Fruit fly (Drosophila melanogaster) whole organism, embryonic: ENCODE results near the gene CG14625.
A peak's percentile ranks its signal among the peaks of the same experiment; 100 is the strongest.

Source experiments
- Adf1 ChIP-seq: fragments of 200-800 bp; sonication (Bioruptor generic); IDR thresholded peaks from 2 replicates; pipeline ENCODE4 v1.3.6; 2022; ENCODE audit warnings: missing biosample characterization, missing genetic modification characterization
- Asciz ChIP-seq: fragments of 200-800 bp; sonication (Bioruptor generic); optimal IDR thresholded peaks from 2 replicates; lab custom pipeline; 2017; ENCODE audit warnings: missing biosample characterization, mild to moderate bottlenecking, missing genetic modification characterization, missing genetic modification reagents
- Bteb2 ChIP-seq: fragments of 200-800 bp; sonication (Bioruptor generic); optimal IDR thresholded peaks from 2 replicates; lab custom pipeline; 2016; ENCODE audit warnings: missing biosample characterization, missing genetic modification characterization
- CG10462 ChIP-seq: fragments of 200-800 bp; sonication (Bioruptor generic); optimal IDR thresholded peaks from 2 replicates; lab custom pipeline; 2016; ENCODE audit warnings: missing biosample characterization, missing genetic modification characterization
- CG10543 ChIP-seq: fragments of 200-800 bp; sonication (Bioruptor generic); optimal IDR thresholded peaks from 3 replicates; lab custom pipeline; 2017; ENCODE audit warnings: missing biosample characterization, mild to moderate bottlenecking, missing genetic modification characterization, moderate library complexity
- CG10565 ChIP-seq: fragments of 200-800 bp; sonication (Bioruptor generic); optimal IDR thresholded peaks from 3 replicates; lab custom pipeline; 2016; ENCODE audit warnings: missing biosample characterization, mild to moderate bottlenecking, missing genetic modification characterization
- CG11398 ChIP-seq: fragments of 200-800 bp; sonication (Bioruptor generic); optimal IDR thresholded peaks from 2 replicates; lab custom pipeline; 2016; ENCODE audit warnings: missing biosample characterization, missing genetic modification characterization
- CG11456 ChIP-seq: fragments of 200-800 bp; sonication (Bioruptor generic); IDR thresholded peaks from 3 replicates; pipeline ENCODE4 v1.3.6; 2022; ENCODE audit warnings: missing biosample characterization, missing genetic modification characterization
- CG11560 ChIP-seq: fragments of 200-800 bp; sonication (Bioruptor generic); IDR thresholded peaks from 3 replicates; pipeline ENCODE4 v1.3.6; 2022; ENCODE audit warnings: missing biosample characterization, missing genetic modification characterization
- CG12104 ChIP-seq: fragments of 200-800 bp; sonication (Bioruptor generic); optimal IDR thresholded peaks from 3 replicates; lab custom pipeline; 2016; ENCODE audit warnings: missing biosample characterization, missing genetic modification characterization
- CG12299 ChIP-seq: fragments of 200-800 bp; sonication (Bioruptor generic); optimal IDR thresholded peaks from 2 replicates; lab custom pipeline; 2018; ENCODE audit warnings: missing biosample characterization, mild to moderate bottlenecking, missing genetic modification characterization
- CG15696 ChIP-seq: fragments of 200-800 bp; sonication (Bioruptor generic); optimal IDR thresholded peaks from 2 replicates; lab custom pipeline; 2019; ENCODE audit warnings: missing biosample characterization, mild to moderate bottlenecking, missing genetic modification characterization, moderate library complexity
- CG16779 ChIP-seq: fragments of 200-800 bp; sonication (Bioruptor generic); IDR thresholded peaks from 2 replicates; pipeline ENCODE4 v1.3.6; 2022; ENCODE audit warnings: missing biosample characterization, missing genetic modification characterization
- CG16813 ChIP-seq: fragments of 200-800 bp; sonication (Bioruptor generic); IDR thresholded peaks from 3 replicates; pipeline ENCODE4 v1.3.6; 2022; ENCODE audit warnings: missing biosample characterization, missing genetic modification characterization; ENCODE audit not compliant: partially characterized antibody
- CG31224 ChIP-seq: fragments of 200-800 bp; sonication (Bioruptor generic); IDR thresholded peaks from 2 replicates; pipeline ENCODE4 v1.3.6; 2022; ENCODE audit warnings: missing biosample characterization, missing genetic modification characterization
- CG4282 ChIP-seq: fragments of 200-800 bp; sonication (Bioruptor generic); optimal IDR thresholded peaks from 2 replicates; lab custom pipeline; 2016; ENCODE audit warnings: missing biosample characterization, missing genetic modification characterization
- CG4404 ChIP-seq: fragments of 200-800 bp; sonication (Bioruptor generic); IDR thresholded peaks from 2 replicates; pipeline ENCODE4 v1.3.6; 2022; ENCODE audit warnings: missing biosample characterization, missing genetic modification characterization
- CG6272 ChIP-seq: fragments of 200-800 bp; sonication (Bioruptor generic); IDR thresholded peaks from 2 replicates; pipeline ENCODE4 v1.3.6; 2022; ENCODE audit warnings: missing biosample characterization, missing genetic modification characterization
- CG6765 ChIP-seq: fragments of 200-800 bp; sonication (Bioruptor generic); optimal IDR thresholded peaks from 3 replicates; lab custom pipeline; 2017; ENCODE audit warnings: missing biosample characterization, mild to moderate bottlenecking, missing genetic modification characterization
- CG6813 ChIP-seq: fragments of 200-800 bp; sonication (Bioruptor generic); optimal IDR thresholded peaks from 2 replicates; lab custom pipeline; 2017; ENCODE audit warnings: missing biosample characterization, missing genetic modification characterization, mild to moderate bottlenecking, moderate library complexity, missing genetic modification reagents
- CG7963 ChIP-seq: fragments of 200-800 bp; sonication (Bioruptor generic); IDR thresholded peaks from 3 replicates; pipeline ENCODE4 v1.3.6; 2022; ENCODE audit warnings: missing biosample characterization, missing genetic modification characterization; ENCODE audit not compliant: partially characterized antibody
- Dfd ChIP-seq, 2 experiments: fragments of >200 bp; optimal IDR thresholded peaks; 2 replicates each; lab custom pipeline; 2017; ENCODE audit warnings: missing biosample characterization in 2 of 2, missing genetic modification characterization in 2 of 2
- Elba2 ChIP-seq: fragments of 200-800 bp; sonication (Bioruptor generic); optimal IDR thresholded peaks from 3 replicates; lab custom pipeline; 2016; ENCODE audit warnings: missing biosample characterization, missing genetic modification characterization
- Gsc ChIP-seq: fragments of 200-800 bp; sonication (Bioruptor generic); IDR thresholded peaks from 2 replicates; pipeline ENCODE4 v1.3.6; 2022; ENCODE audit warnings: missing biosample characterization, missing genetic modification characterization
- HLH4C ChIP-seq: fragments of 200-800 bp; sonication (Bioruptor generic); IDR thresholded peaks from 3 replicates; pipeline ENCODE4 v1.3.6; 2022; ENCODE audit warnings: missing biosample characterization, missing genetic modification characterization; ENCODE audit not compliant: partially characterized antibody
- Lhr ChIP-seq: fragments of 200-800 bp; sonication (Bioruptor generic); optimal IDR thresholded peaks from 3 replicates; lab custom pipeline; 2017; ENCODE audit warnings: mild to moderate bottlenecking, missing biosample characterization, missing genetic modification reagents, missing genetic modification characterization
- Mes4 ChIP-seq: fragments of 200-800 bp; sonication (Bioruptor generic); optimal IDR thresholded peaks from 2 replicates; lab custom pipeline; 2016; ENCODE audit warnings: missing biosample characterization, missing genetic modification characterization
- Optix ChIP-seq: fragments of 200-800 bp; sonication (Bioruptor generic); IDR thresholded peaks from 3 replicates; pipeline ENCODE4 v1.3.6; 2022; ENCODE audit warnings: missing biosample characterization, missing genetic modification characterization
- Rfx ChIP-seq: fragments of 200-800 bp; sonication (Bioruptor generic); IDR thresholded peaks from 2 replicates; pipeline ENCODE4 v1.3.6; 2022; ENCODE audit warnings: missing biosample characterization, missing genetic modification characterization
- Usf ChIP-seq: fragments of 200-800 bp; sonication (Bioruptor generic); optimal IDR thresholded peaks from 2 replicates; lab custom pipeline; 2017; ENCODE audit warnings: missing genotype, missing biosample characterization, missing genetic modification characterization
- Vsx1 ChIP-seq: fragments of 200-800 bp; sonication (Bioruptor generic); optimal IDR thresholded peaks from 2 replicates; lab custom pipeline; 2017; ENCODE audit warnings: missing biosample characterization, mild to moderate bottlenecking, missing genetic modification characterization, missing genetic modification reagents
- Xbp1 ChIP-seq: fragments of 200-800 bp; sonication (Bioruptor generic); optimal IDR thresholded peaks from 3 replicates; lab custom pipeline; 2016; ENCODE audit warnings: missing biosample characterization, mild to moderate bottlenecking, missing genetic modification characterization
- chinmo ChIP-seq: fragments of 200-800 bp; sonication (Bioruptor generic); IDR thresholded peaks from 4 replicates; pipeline ENCODE4 v1.3.6; 2022; ENCODE audit warnings: missing biosample characterization, missing genetic modification characterization; ENCODE audit not compliant: partially characterized antibody
- chm ChIP-seq: fragments of 200-800 bp; sonication (Bioruptor generic); IDR thresholded peaks from 2 replicates; pipeline ENCODE4 v1.3.6; 2022; ENCODE audit warnings: missing biosample characterization, missing genetic modification characterization
- crp ChIP-seq, 2 experiments: fragments of 200-800 bp; sonication (Bioruptor generic); optimal IDR thresholded peaks; 2 replicates in 1 of 2; 3 replicates in 1 of 2; lab custom pipeline; 2017; ENCODE audit warnings: missing biosample characterization in 2 of 2, missing genetic modification characterization in 2 of 2, mild to moderate bottlenecking in 1 of 2, moderate library complexity in 1 of 2
- dmrt11E ChIP-seq: fragments of 200-800 bp; sonication (Bioruptor generic); optimal IDR thresholded peaks from 3 replicates; lab custom pipeline; 2018; ENCODE audit warnings: missing biosample characterization, mild to moderate bottlenecking, missing genetic modification characterization, moderate library complexity
- ewg ChIP-seq: fragments of 200-800 bp; sonication (Bioruptor generic); optimal IDR thresholded peaks from 3 replicates; lab custom pipeline; 2017; ENCODE audit warnings: mild to moderate bottlenecking, missing biosample characterization, missing genetic modification reagents, missing genetic modification characterization
- gcm2 ChIP-seq: fragments of 200-800 bp; sonication (Bioruptor generic); optimal IDR thresholded peaks from 2 replicates; lab custom pipeline; 2016; ENCODE audit warnings: missing biosample characterization, missing genetic modification characterization
- gem ChIP-seq: fragments of 200-800 bp; sonication (Bioruptor generic); optimal IDR thresholded peaks from 2 replicates; lab custom pipeline; 2019; ENCODE audit warnings: missing biosample characterization, mild to moderate bottlenecking, missing genetic modification characterization, moderate library complexity
- gt ChIP-seq: fragments of 200-800 bp; sonication (Bioruptor generic); IDR thresholded peaks from 2 replicates; pipeline ENCODE4 v1.3.6; 2022; ENCODE audit warnings: missing biosample characterization, missing genetic modification characterization
- insv ChIP-seq, 2 experiments: fragments of 200-800 bp; sonication (Bioruptor generic); optimal IDR thresholded peaks; 3 replicates each; lab custom pipeline; 2016 to 2018; ENCODE audit warnings: missing biosample characterization in 2 of 2, missing genetic modification characterization in 2 of 2
- lola ChIP-seq, 3 experiments: fragments of >200 bp in 2 of 3; fragments of 200-800 bp in 1 of 3; sonication (Bioruptor generic) in 1 of 3; optimal IDR thresholded peaks; 2 replicates each; lab custom pipeline; 2017 to 2019; ENCODE audit warnings: missing biosample characterization in 3 of 3, missing genetic modification characterization in 3 of 3, mild to moderate bottlenecking in 1 of 3, moderate library complexity in 1 of 3
- nerfin-1 ChIP-seq: fragments of 200-800 bp; sonication (Bioruptor generic); optimal IDR thresholded peaks from 3 replicates; lab custom pipeline; 2019; ENCODE audit warnings: missing biosample characterization, mild to moderate bottlenecking, missing genetic modification characterization, moderate library complexity
- odd ChIP-seq: fragments of 200-800 bp; sonication (Bioruptor generic); optimal IDR thresholded peaks from 2 replicates; lab custom pipeline; 2017; ENCODE audit warnings: missing biosample characterization, mild to moderate bottlenecking, missing genetic modification characterization
- p53 ChIP-seq: fragments of 200-800 bp; sonication (Bioruptor generic); optimal IDR thresholded peaks from 2 replicates; lab custom pipeline; 2016; ENCODE audit warnings: missing biosample characterization, missing genetic modification characterization
- rib ChIP-seq: fragments of 200-800 bp; sonication (Bioruptor generic); IDR thresholded peaks from 2 replicates; pipeline ENCODE4 v1.3.6; 2022; ENCODE audit warnings: missing biosample characterization, missing genetic modification characterization
- stwl ChIP-seq: fragments of 200-800 bp; sonication (Bioruptor generic); optimal IDR thresholded peaks from 3 replicates; lab custom pipeline; 2018; ENCODE audit warnings: missing biosample characterization, mild to moderate bottlenecking, missing genetic modification characterization, moderate library complexity
- vvl ChIP-seq: fragments of 200-800 bp; sonication (Bioruptor generic); IDR thresholded peaks from 2 replicates; pipeline ENCODE4 v1.3.6; 2022; ENCODE audit warnings: missing biosample characterization, missing genetic modification characterization
- zfh2 ChIP-seq: fragments of 200-800 bp; sonication (Bioruptor generic); optimal IDR thresholded peaks from 2 replicates; lab custom pipeline; 2016; ENCODE audit warnings: missing biosample characterization, missing genetic modification characterization

The CG14625 gene

DNA sequence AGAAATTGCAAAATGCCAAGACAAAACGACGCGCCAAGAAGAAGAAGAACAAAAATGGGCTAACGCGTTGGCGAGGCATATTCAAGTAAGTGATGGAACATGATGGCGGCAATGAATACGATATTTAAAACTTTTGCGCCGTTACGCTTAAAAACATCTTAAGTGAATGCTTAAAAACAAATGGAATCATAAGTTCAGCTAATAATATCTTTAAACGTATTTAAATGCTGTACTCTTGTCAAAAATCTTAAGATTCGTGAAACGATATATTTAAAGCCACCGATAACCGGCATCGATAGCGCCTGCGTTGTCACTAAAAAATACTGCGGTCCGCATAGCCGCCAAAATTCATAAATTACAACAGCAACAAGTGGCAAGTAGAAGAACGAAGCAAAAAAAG is 40.5 kb downstream of the CG14625 start, which contains the start of gene CG11403 (continued):
- TF ChIP-seq CG6813 (no peak), Rfx (GFP tag; lab: Robert Waterston, UW) (no peak; the same call in 1 of the 2 replicates), CG16779 (GFP tag; lab: Robert Waterston, UW) (no peak), Usf (GFP tag; lab: Kevin White, UChicago) (no peak), dmrt11E (tag; lab: Kevin White, UChicago) (no peak), gem (tag; lab: Kevin White, UChicago) (peak; percentile 29), CG11398 (no peak), HLH4C (peak; percentile 77), CG10462 (GFP tag; lab: Kevin White, UChicago) (no peak), nerfin-1 (tag; lab: Kevin White, UChicago) (no peak), CG4282 (no peak), gt (GFP tag; lab: Robert Waterston, UW) (no peak), Optix (no peak), CG4404 (GFP tag; lab: Robert Waterston, UW) (no peak), CG31224 (GFP tag; lab: Robert Waterston, UW) (no peak), chinmo (GFP tag; lab: Robert Waterston, UW) (no peak), Lhr (GFP tag; lab: Kevin White, UChicago) (peak; percentile 29), CG7963 (GFP tag; lab: Robert Waterston, UW) (0 out of 3 replicates have a peak, but pooled peaks have one; percentile 45), stwl (tag; lab: Kevin White, UChicago) (peak; percentile 45), Vsx1 (GFP tag; lab: Kevin White, UChicago) (no peak), CG12104 (GFP tag; lab: Kevin White, UChicago) (no peak), Asciz (no peak), Adf1 (GFP tag; lab: Robert Waterston, UW) (no peak; the same call in 1 of the 2 replicates), p53 (GFP tag; lab: Kevin White, UChicago) (no peak), CG6765 (GFP tag; lab: Kevin White, UChicago) (no peak), zfh2 (GFP tag; lab: Kevin White, UChicago) (no peak), Gsc (GFP tag; lab: Robert Waterston, UW) (no peak), Bteb2 (GFP tag; lab: Kevin White, UChicago) (no peak), Mes4 (GFP tag; lab: Kevin White, UChicago) (no peak), CG11456 (GFP tag; lab: Robert Waterston, UW) (no peak), Xbp1 (GFP tag; lab: Kevin White, UChicago) (no peak), crp (GFP tag; optimal IDR thresholded peaks at IDR 0.05; lab: Kevin White, UChicago) (no peak), CG15696 (tag; lab: Kevin White, UChicago) (no peak), CG6272 (no peak), vvl (GFP tag; lab: Robert Waterston, UW) (no peak), odd (GFP tag; lab: Kevin White, UChicago) (no peak), Elba2 (GFP tag; lab: Kevin White, UChicago) (no peak), lola (GFP tag; optimal IDR thresholded peaks at IDR 0.05; lab: Kevin White, UChicago) (peak in 1 of 3 experiments; percentile 13), insv (GFP tag; optimal IDR thresholded peaks at IDR 0.05; lab: Kevin White, UChicago) (no peak), ewg (GFP tag; lab: Kevin White, UChicago) (peak; percentile 17), CG11560 (tag; lab: Robert Waterston, UW) (peak; percentile 81; the same call in 2 of the 3 replicates), Dfd (GFP tag; optimal IDR thresholded peaks at IDR 0.05; lab: Kevin White, UChicago) (no peak), CG10543 (no peak), CG10565 (GFP tag; lab: Kevin White, UChicago) (no peak), gcm2 (GFP tag; lab: Kevin White, UChicago) (no peak), CG16813 (GFP tag; lab: Robert Waterston, UW) (peak; percentile 88), rib (GFP tag; lab: Robert Waterston, UW) (no peak), chm (GFP tag; lab: Robert Waterston, UW) (no peak), CG12299 (tag; lab: Kevin White, UChicago) (no peak)
